Worm (Caenorhabditis elegans): ENCODE results near the gene C06E1.1.

ce11 chrIII:8616587-8616986, 11.0 kb downstream of the C06E1.1 start, which contains the start of gene C06E1.11:
- no peak for TF ChIP-seq elt-3 (tag; optimal IDR thresholded peaks at IDR 0.05)
- no peak for TF ChIP-seq R02D3.7 (tag; optimal IDR thresholded peaks at IDR 0.05)
- no peak for TF ChIP-seq unc-62 (GFP tag; optimal IDR thresholded peaks at IDR 0.05)
- TF ChIP-seq fos-1 (tag; optimal IDR thresholded peaks at IDR 0.05): no peak
- TF ChIP-seq nhr-10 (tag; optimal IDR thresholded peaks at IDR 0.05): no peak
- no peak for TF ChIP-seq zag-1 (tag; optimal IDR thresholded peaks at IDR 0.05)
- no peak for TF ChIP-seq skn-1 (tag; optimal IDR thresholded peaks at IDR 0.05)
- TF ChIP-seq mdl-1 (tag; optimal IDR thresholded peaks at IDR 0.05): no peak
- TF ChIP-seq unc-39 (tag; optimal IDR thresholded peaks at IDR 0.05): no peak
- TF ChIP-seq crh-2 (tag; optimal IDR thresholded peaks at IDR 0.05): no peak
- TF ChIP-seq lin-13 (GFP tag; optimal IDR thresholded peaks at IDR 0.05): no peak
